Fruit fly (Drosophila melanogaster): ENCODE measurements around the gene CG15202.

- TF ChIP-seq psq (GFP tag; optimal IDR thresholded peaks at IDR 0.05) (no peak), OdsH (GFP tag; optimal IDR thresholded peaks at IDR 0.05) (no peak), fru (GFP tag; optimal IDR thresholded peaks at IDR 0.05) (no peak), lola (GFP tag; optimal IDR thresholded peaks at IDR 0.05) (no peak), sv (GFP tag; optimal IDR thresholded peaks at IDR 0.05) (no peak), Dfd (GFP tag; optimal IDR thresholded peaks at IDR 0.05) (no peak)
Measured at dm6 chrX:11159710-11160446, 17.5 kb downstream of the CG15202 start, which contains the start of gene CG32668.

Data from whole organism, wandering third instar larva.